Worm (Caenorhabditis elegans): ENCODE results near the gene Y32B12B.4.

The Y32B12B.4 gene

DNA sequence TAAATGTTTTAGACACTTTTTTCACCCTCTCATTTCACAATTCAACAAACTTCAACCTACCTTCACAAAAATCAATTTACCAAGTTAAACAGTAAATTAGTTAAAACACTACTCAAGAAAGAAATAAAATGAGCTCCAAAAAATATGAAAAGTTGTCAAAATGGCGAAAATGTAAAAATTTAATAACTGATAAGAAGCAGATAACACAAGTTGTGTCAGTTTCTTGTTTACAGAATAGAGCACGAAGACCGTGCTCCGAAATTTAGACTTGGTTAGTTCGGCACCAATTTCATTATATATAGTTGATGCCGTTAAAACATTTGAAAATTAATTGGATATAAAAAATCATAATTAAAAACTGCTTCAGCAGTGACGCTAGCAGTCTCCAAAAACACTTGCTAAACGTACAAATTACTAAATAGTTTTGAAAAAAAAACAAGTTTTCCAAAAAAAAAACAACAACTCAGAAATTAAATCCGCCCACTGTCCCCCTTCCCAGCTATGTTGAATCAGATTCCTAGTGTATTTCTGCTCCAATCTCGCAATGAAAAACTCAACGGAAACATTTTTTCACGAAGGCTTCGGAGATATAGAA is 57.8 kb downstream of the Y32B12B.4 start, which contains the start of gene srw-54:
srw-54 (plus strand) TSS at position 545 of the 595 bp plus-strand sequence.
- TF ChIP-seq hmbx-1 (tag; optimal IDR thresholded peaks at IDR 0.05) (no peak), ceh-36 (tag; optimal IDR thresholded peaks at IDR 0.05) (no peak), tra-4 (tag; optimal IDR thresholded peaks at IDR 0.05) (no peak), hmg-4 (GFP tag; optimal IDR thresholded peaks at IDR 0.05) (no peak), pes-1 (GFP tag; IDR thresholded peaks at IDR 0.05) (no peak), tbx-11 (GFP tag; IDR thresholded peaks at IDR 0.05) (no peak), aly-1 (tag; optimal IDR thresholded peaks at IDR 0.05) (no peak), ama-1 (optimal IDR thresholded peaks at IDR 0.05) (no peak), B0310.2 (tag; optimal IDR thresholded peaks at IDR 0.05) (no peak), sea-1 (GFP tag; conservative IDR thresholded peaks at IDR 0.05) (no peak), tbx-37 (GFP tag; conservative IDR thresholded peaks at IDR 0.05) (no peak), F13C5.2 (tag; optimal IDR thresholded peaks at IDR 0.05) (no peak), flt-1 (GFP tag; IDR thresholded peaks at IDR 0.05) (no peak), scrt-1 (GFP tag; IDR thresholded peaks at IDR 0.05) (no peak), ets-7 (tag; optimal IDR thresholded peaks at IDR 0.05) (no peak), ceh-13 (GFP tag; optimal IDR thresholded peaks at IDR 0.05) (no peak)

All from whole organism, early embryonic.